Worm (Caenorhabditis elegans) whole organism, midembryonic: ENCODE results near the gene dmsr-10.

Experiments used
- ref-1 ChIP-seq: fragments of 200-800 bp; sonication (Bioruptor generic); conservative IDR thresholded peaks from 2 replicates; pipeline ENCODE4 v1.3.6; 2022; ENCODE audit warnings: missing genetic modification reagents, missing genetic modification characterization, missing compliant biosample characterization
- ztf-29 ChIP-seq: fragments of 200-800 bp; sonication (Bioruptor generic); IDR thresholded peaks from 2 replicates; pipeline ENCODE4 v1.3.6; 2022; ENCODE audit warnings: missing genetic modification reagents, missing genetic modification characterization, missing compliant biosample characterization

ce11 chrV:6769440-6769839, 32.3 kb downstream of the dmsr-10 start:
- no peak for TF ChIP-seq ztf-29 (GFP tag; lab: Robert Waterston, UW)
- TF ChIP-seq ref-1 (GFP tag; lab: Robert Waterston, UW): no peak
